Fruit fly (Drosophila melanogaster): Measurements from ENCODE around the gene Ndfip.
A peak's percentile ranks its signal among the peaks of the same experiment; 100 is the strongest.

The Ndfip gene

DNA sequence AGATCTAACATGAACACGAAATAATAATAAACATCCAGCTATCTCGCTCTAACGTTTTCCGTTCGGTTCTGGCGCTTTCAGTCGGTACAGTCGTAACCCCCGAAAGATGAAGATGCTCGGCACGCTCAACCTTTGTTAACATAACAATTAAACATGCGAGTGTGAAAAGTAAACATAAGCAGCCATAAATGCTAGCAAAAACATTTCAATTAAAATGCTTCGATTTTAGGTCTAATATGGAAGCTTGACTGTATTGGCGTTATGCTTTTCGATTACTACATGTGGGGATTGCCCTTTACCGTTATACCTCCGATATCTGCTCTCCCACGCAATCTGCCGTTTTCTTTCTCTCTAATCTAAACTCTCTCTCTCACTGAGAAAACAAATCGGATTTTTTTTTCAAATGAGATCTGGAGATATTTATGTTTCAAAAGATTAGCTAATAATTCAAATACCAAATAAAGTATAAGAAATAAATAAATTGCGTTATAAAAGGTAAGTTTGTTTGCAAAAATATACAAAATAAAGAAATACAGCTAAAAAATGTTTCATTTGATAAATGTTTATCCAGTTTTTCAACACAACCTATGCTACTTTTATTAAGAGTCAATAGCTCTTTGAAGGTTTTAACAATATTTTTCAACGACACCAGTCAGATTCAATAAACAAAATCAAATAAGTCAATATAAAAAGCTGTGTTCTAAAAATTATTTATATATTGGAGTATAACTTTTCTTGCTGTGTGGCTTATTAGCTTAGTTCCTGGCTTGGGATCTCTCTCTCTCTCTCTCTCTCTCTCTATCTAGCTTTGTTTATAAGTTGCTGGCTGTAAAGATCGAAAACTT, 4.6 kb upstream of the Ndfip start:
- peak; percentile 78 for TF ChIP-seq svp (GFP tag)
- TF ChIP-seq acj6 (GFP tag; optimal IDR thresholded peaks at IDR 0.05), result peak; percentile 61
- TF ChIP-seq fd85E (GFP tag; optimal IDR thresholded peaks at IDR 0.05), result no peak
- TF ChIP-seq CG6808 (GFP tag; optimal IDR thresholded peaks at IDR 0.05), result no peak
- TF ChIP-seq CG34406 (GFP tag; optimal IDR thresholded peaks at IDR 0.05), result peak; percentile 19
- TF ChIP-seq OdsH (GFP tag; optimal IDR thresholded peaks at IDR 0.05), result peak; percentile 71
- TF ChIP-seq CG11294 (GFP tag; IDR thresholded peaks at IDR 0.05), result peak; percentile 80
- peak; percentile 71 for TF ChIP-seq vri (GFP tag; optimal IDR thresholded peaks at IDR 0.05)
- no peak for TF ChIP-seq spab (GFP tag; optimal IDR thresholded peaks at IDR 0.05)
- peak; percentile 48 for TF ChIP-seq Ets21C (GFP tag; optimal IDR thresholded peaks at IDR 0.05)
- peak; percentile 62 for TF ChIP-seq pdm3 (GFP tag; optimal IDR thresholded peaks at IDR 0.05)
- no peak for TF ChIP-seq Lpt (GFP tag; optimal IDR thresholded peaks at IDR 0.05)
- TF ChIP-seq Eip78C (GFP tag), result peak; percentile 83
- TF ChIP-seq CG3032 (tag; optimal IDR thresholded peaks at IDR 0.05), result no peak
- TF ChIP-seq fkh (GFP tag; optimal IDR thresholded peaks at IDR 0.05), result peak; percentile 94
- peak; percentile 28 for TF ChIP-seq CG8632 (GFP tag; optimal IDR thresholded peaks at IDR 0.05)
- peak; percentile 30 for TF ChIP-seq Ets96B (tag; optimal IDR thresholded peaks at IDR 0.05)
- peak; percentile 24 for TF ChIP-seq CG6792 (GFP tag; optimal IDR thresholded peaks at IDR 0.05)
- TF ChIP-seq CG6276 (GFP tag; optimal IDR thresholded peaks at IDR 0.05), result peak; percentile 30
- peak; percentile 25 for TF ChIP-seq CG11902 (GFP tag; optimal IDR thresholded peaks at IDR 0.05)
- TF ChIP-seq eg (GFP tag; IDR thresholded peaks at IDR 0.05), result peak; percentile 91
- TF ChIP-seq CG9139 (GFP tag; optimal IDR thresholded peaks at IDR 0.05), result no peak
- peak in 1 of 2 experiments; percentile 45 for TF ChIP-seq salr (GFP tag; optimal IDR thresholded peaks at IDR 0.05)
- peak; percentile 67 for TF ChIP-seq cyc (GFP tag; optimal IDR thresholded peaks at IDR 0.05)
- TF ChIP-seq ss (GFP tag; optimal IDR thresholded peaks at IDR 0.05), result no peak
- peak; percentile 66 for TF ChIP-seq lz (GFP tag; optimal IDR thresholded peaks at IDR 0.05)
- peak; percentile 82 for TF ChIP-seq CG6163 (GFP tag; IDR thresholded peaks at IDR 0.05)
- TF ChIP-seq Sox102F (GFP tag; optimal IDR thresholded peaks at IDR 0.05), result peak; percentile 71
- no peak for TF ChIP-seq CG6854 (GFP tag; optimal IDR thresholded peaks at IDR 0.05)
- TF ChIP-seq Eip75B (GFP tag; optimal IDR thresholded peaks at IDR 0.05), result peak; percentile 39
- peak; percentile 82 for TF ChIP-seq CG15336 (GFP tag; IDR thresholded peaks at IDR 0.05)
- peak; percentile 73 for TF ChIP-seq Sox14 (GFP tag; optimal IDR thresholded peaks at IDR 0.05)
- peak; percentile 33 for TF ChIP-seq CG3919 (GFP tag; optimal IDR thresholded peaks at IDR 0.05)
- peak; percentile 57; the same call in 1 of the 2 replicates for TF ChIP-seq Gug (GFP tag; IDR thresholded peaks at IDR 0.05)
- peak; percentile 36 for TF ChIP-seq CG10669 (GFP tag; optimal IDR thresholded peaks at IDR 0.05)
- peak; percentile 85 for TF ChIP-seq Hr39 (GFP tag; optimal IDR thresholded peaks at IDR 0.05)
- TF ChIP-seq fd59A (GFP tag; optimal IDR thresholded peaks at IDR 0.05), result no peak
- peak; percentile 54 for TF ChIP-seq Sox15 (GFP tag; optimal IDR thresholded peaks at IDR 0.05)
- peak; percentile 52 for TF ChIP-seq achi (GFP tag; optimal IDR thresholded peaks at IDR 0.05)
- TF ChIP-seq CG32006 (GFP tag; optimal IDR thresholded peaks at IDR 0.05), result peak; percentile 74
- peak; percentile 80 for TF ChIP-seq CG31627 (GFP tag; optimal IDR thresholded peaks at IDR 0.05)
- TF ChIP-seq dac (GFP tag; optimal IDR thresholded peaks at IDR 0.05), result peak; percentile 52
- TF ChIP-seq Met (GFP tag; optimal IDR thresholded peaks at IDR 0.05), result peak; percentile 63
- peak; percentile 61 for TF ChIP-seq CG8119 (GFP tag; IDR thresholded peaks at IDR 0.05)
- TF ChIP-seq dsx (GFP tag; optimal IDR thresholded peaks at IDR 0.05; ENCODE audit: poor library complexity, severe bottlenecking), result no peak
- TF ChIP-seq topi (GFP tag; optimal IDR thresholded peaks at IDR 0.05), result peak; percentile 45
- TF ChIP-seq CG10631 (GFP tag; optimal IDR thresholded peaks at IDR 0.05), result peak; percentile 44
- peak; percentile 82 for TF ChIP-seq Hr4 (GFP tag; optimal IDR thresholded peaks at IDR 0.05)
- no peak for TF ChIP-seq Blimp-1 (GFP tag; optimal IDR thresholded peaks at IDR 0.05)
- peak; percentile 12 for TF ChIP-seq CG8319 (GFP tag; optimal IDR thresholded peaks at IDR 0.05)
